Worm (Caenorhabditis elegans) whole organism, mixed stage, embryonic: Measurements from ENCODE around the gene srbc-36.

Experiments
- elt-3 ChIP-seq: fragments of 150-350 bp; optimal IDR thresholded peaks from 2 replicates; lab custom pipeline; 2014; ENCODE audit warnings: missing biosample characterization, missing genetic modification characterization
- lin-13 ChIP-seq: fragments of 150-350 bp; optimal IDR thresholded peaks from 2 replicates; lab custom pipeline; 2014; ENCODE audit warnings: missing biosample characterization, missing genetic modification characterization
- nhr-12 ChIP-seq: fragments of 150-350 bp; optimal IDR thresholded peaks from 2 replicates; lab custom pipeline; 2014; ENCODE audit warnings: missing biosample characterization, missing genetic modification characterization
- nhr-237 ChIP-seq: fragments of 150-350 bp; optimal IDR thresholded peaks from 2 replicates; lab custom pipeline; 2014; ENCODE audit warnings: missing biosample characterization, missing genetic modification characterization
- nhr-28 ChIP-seq: fragments of 150-350 bp; optimal IDR thresholded peaks from 2 replicates; lab custom pipeline; 2014; ENCODE audit warnings: missing biosample characterization, missing genetic modification characterization
- sptf-1 ChIP-seq: sonication (generic microtip); optimal IDR thresholded peaks from 2 replicates; lab custom pipeline; 2017; ENCODE audit warnings: mild to moderate bottlenecking, missing genetic modification characterization, moderate library complexity, missing compliant biosample characterization

- TF ChIP-seq nhr-237 (tag; lab: Kevin White, UChicago) = no peak
- no peak for TF ChIP-seq nhr-12 (tag; lab: Kevin White, UChicago)
- TF ChIP-seq sptf-1 (tag; lab: Kevin White, UChicago) = no peak
- no peak for TF ChIP-seq nhr-28
- TF ChIP-seq lin-13 = peak; percentile 32
- TF ChIP-seq elt-3 (tag; lab: Kevin White, UChicago) = no peak
Measured at ce11 chrV:3454620-3455019, 35.7 kb downstream of the srbc-36 start.
